Worm (Caenorhabditis elegans) whole organism, mixed stage, embryonic: ENCODE results near the gene abu-2.

Experiments used
- bed-3 ChIP-seq: fragments of 200-800 bp; sonication (Bioruptor generic); optimal IDR thresholded peaks from 3 replicates; lab custom pipeline; 2018; ENCODE audit warnings: mild to moderate bottlenecking, missing genetic modification characterization, moderate library complexity, missing compliant biosample characterization
- elt-3 ChIP-seq: fragments of 150-350 bp; optimal IDR thresholded peaks from 2 replicates; lab custom pipeline; 2014; ENCODE audit warnings: missing biosample characterization, missing genetic modification characterization
- lin-13 ChIP-seq: fragments of 150-350 bp; optimal IDR thresholded peaks from 2 replicates; lab custom pipeline; 2014; ENCODE audit warnings: missing biosample characterization, missing genetic modification characterization
- nhr-28 ChIP-seq: fragments of 150-350 bp; optimal IDR thresholded peaks from 2 replicates; lab custom pipeline; 2014; ENCODE audit warnings: missing biosample characterization, missing genetic modification characterization
- sptf-1 ChIP-seq: sonication (generic microtip); optimal IDR thresholded peaks from 2 replicates; lab custom pipeline; 2017; ENCODE audit warnings: mild to moderate bottlenecking, missing genetic modification characterization, moderate library complexity, missing compliant biosample characterization

DNA sequence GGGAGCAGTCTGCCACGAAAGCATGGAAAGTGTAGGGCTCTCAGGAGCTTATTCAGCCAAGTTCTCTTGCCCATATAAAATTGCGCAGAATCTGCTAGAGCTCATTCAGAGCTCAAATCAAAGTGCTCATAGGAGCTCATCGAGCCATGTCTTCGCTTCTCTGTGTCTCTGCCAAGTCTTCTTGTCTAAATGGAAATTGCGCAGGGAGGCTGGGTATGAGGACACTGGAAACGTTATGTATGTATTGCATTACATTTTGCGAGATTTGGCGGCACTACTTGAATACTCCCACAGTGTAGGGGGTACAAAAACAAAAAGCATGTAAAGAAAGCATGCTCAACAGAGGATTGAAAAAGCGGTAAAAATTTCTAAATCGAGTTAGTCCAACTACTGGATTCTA, 26.6 kb upstream of the abu-2 start:
- TF ChIP-seq lin-13 (tag; lab: Kevin White, UChicago) (no peak), sptf-1 (tag; lab: Kevin White, UChicago) (no peak), bed-3 (GFP tag; lab: Kevin White, UChicago) (no peak), nhr-28 (tag; lab: Kevin White, UChicago) (no peak), elt-3 (tag; lab: Kevin White, UChicago) (no peak)
